Fruit fly (Drosophila melanogaster) whole organism, prepupa: ENCODE measurements around the gene GstD3.

ENCODE experiments used
- Blimp-1 ChIP-seq: fragments of 200-800 bp; sonication (Bioruptor generic); optimal IDR thresholded peaks from 3 replicates; lab custom pipeline; 2017; ENCODE audit warnings: missing biosample characterization, missing genetic modification characterization, mild to moderate bottlenecking, moderate library complexity, missing genetic modification reagents
- CG10631 ChIP-seq: fragments of 200-800 bp; sonication (Bioruptor generic); optimal IDR thresholded peaks from 2 replicates; lab custom pipeline; 2016; ENCODE audit warnings: missing biosample characterization, missing genetic modification characterization
- CG10669 ChIP-seq: fragments of 200-800 bp; sonication (Bioruptor generic); optimal IDR thresholded peaks from 3 replicates; lab custom pipeline; 2018; ENCODE audit warnings: missing biosample characterization, mild to moderate bottlenecking, missing genetic modification characterization, moderate library complexity
- CG11294 ChIP-seq: fragments of 200-800 bp; sonication (Bioruptor generic); IDR thresholded peaks from 2 replicates; pipeline ENCODE4 v1.3.6; 2022; ENCODE audit warnings: missing biosample characterization, missing genetic modification characterization
- CG11902 ChIP-seq: fragments of 200-800 bp; sonication (Bioruptor generic); optimal IDR thresholded peaks from 3 replicates; lab custom pipeline; 2016; ENCODE audit warnings: missing biosample characterization, missing genetic modification characterization
- CG15336 ChIP-seq: fragments of 200-800 bp; sonication (Bioruptor generic); IDR thresholded peaks from 2 replicates; pipeline ENCODE4 v1.3.6; 2022; ENCODE audit warnings: missing biosample characterization, missing genetic modification characterization
- CG3032 ChIP-seq: fragments of 200-800 bp; optimal IDR thresholded peaks from 2 replicates; lab custom pipeline; 2019; ENCODE audit warnings: missing biosample characterization, mild to moderate bottlenecking, missing genetic modification characterization, moderate library complexity
- CG31627 ChIP-seq: fragments of 200-800 bp; sonication (Bioruptor generic); optimal IDR thresholded peaks from 3 replicates; lab custom pipeline; 2016; ENCODE audit warnings: missing biosample characterization, missing genetic modification characterization
- CG32006 ChIP-seq: fragments of 200-800 bp; sonication (Bioruptor generic); optimal IDR thresholded peaks from 3 replicates; lab custom pipeline; 2017; ENCODE audit warnings: missing biosample characterization, mild to moderate bottlenecking, missing genetic modification characterization
- CG34406 ChIP-seq: fragments of 200-800 bp; sonication (Bioruptor generic); optimal IDR thresholded peaks from 3 replicates; lab custom pipeline; 2016; ENCODE audit warnings: missing biosample characterization, missing genetic modification characterization
- CG3919 ChIP-seq: fragments of 200-800 bp; sonication (Bioruptor generic); optimal IDR thresholded peaks from 3 replicates; lab custom pipeline; 2016; ENCODE audit warnings: missing biosample characterization, missing genetic modification characterization
- CG4318 ChIP-seq: fragments of 200-800 bp; sonication (Bioruptor generic); optimal IDR thresholded peaks from 3 replicates; lab custom pipeline; 2017; ENCODE audit warnings: missing biosample characterization, mild to moderate bottlenecking, missing genetic modification characterization
- CG6163 ChIP-seq: fragments of 200-800 bp; sonication (Bioruptor generic); IDR thresholded peaks from 3 replicates; pipeline ENCODE4 v1.3.6; 2022; ENCODE audit warnings: missing biosample characterization, missing genetic modification characterization
- CG6276 ChIP-seq: fragments of 200-800 bp; sonication (Bioruptor generic); optimal IDR thresholded peaks from 2 replicates; lab custom pipeline; 2017; ENCODE audit warnings: missing biosample characterization, mild to moderate bottlenecking, missing genetic modification characterization
- CG6792 ChIP-seq: fragments of 200-800 bp; sonication (Bioruptor generic); optimal IDR thresholded peaks from 3 replicates; lab custom pipeline; 2016; ENCODE audit warnings: missing biosample characterization, missing genetic modification characterization
- CG6808 ChIP-seq: fragments of 200-800 bp; sonication (Bioruptor generic); optimal IDR thresholded peaks from 3 replicates; lab custom pipeline; 2017; ENCODE audit warnings: missing biosample characterization, missing genetic modification characterization, mild to moderate bottlenecking, moderate library complexity, missing genetic modification reagents
- CG6854 ChIP-seq: fragments of 200-800 bp; sonication (Bioruptor generic); optimal IDR thresholded peaks from 2 replicates; lab custom pipeline; 2017; ENCODE audit warnings: missing biosample characterization, mild to moderate bottlenecking, missing genetic modification characterization
- CG7368 ChIP-seq: fragments of 200-800 bp; sonication (Bioruptor generic); optimal IDR thresholded peaks from 3 replicates; lab custom pipeline; 2016; ENCODE audit warnings: missing biosample characterization, missing genetic modification characterization
- CG8319 ChIP-seq: fragments of 200-800 bp; sonication (Bioruptor generic); optimal IDR thresholded peaks from 3 replicates; lab custom pipeline; 2016; ENCODE audit warnings: missing biosample characterization, missing genetic modification characterization
- CG8632 ChIP-seq: fragments of 200-800 bp; sonication (Bioruptor generic); optimal IDR thresholded peaks from 3 replicates; lab custom pipeline; 2016; ENCODE audit warnings: missing biosample characterization, missing genetic modification characterization
- CG9139 ChIP-seq: fragments of 200-800 bp; sonication (Bioruptor generic); optimal IDR thresholded peaks from 3 replicates; lab custom pipeline; 2017; ENCODE audit warnings: missing biosample characterization, mild to moderate bottlenecking, missing genetic modification characterization
- Eip75B ChIP-seq: fragments of 200-800 bp; sonication (Bioruptor generic); optimal IDR thresholded peaks from 3 replicates; lab custom pipeline; 2016; ENCODE audit warnings: missing biosample characterization, missing genetic modification characterization
- Eip78C ChIP-seq: fragments of 200-800 bp; sonication (Bioruptor generic); peaks from one replicate; lab custom pipeline; 2016; ENCODE audit warnings: missing biosample characterization, missing genetic modification characterization
- Eip93F ChIP-seq: fragments of 200-800 bp; sonication (Bioruptor generic); optimal IDR thresholded peaks from 2 replicates; lab custom pipeline; 2016; ENCODE audit warnings: missing biosample characterization, mild to moderate bottlenecking, missing genetic modification characterization
- Gug ChIP-seq: fragments of 200-800 bp; sonication (Bioruptor generic); IDR thresholded peaks from 2 replicates; pipeline ENCODE4 v1.3.6; 2022; ENCODE audit warnings: missing biosample characterization, missing genetic modification characterization
- Hr39 ChIP-seq: fragments of 200-800 bp; sonication (Bioruptor generic); optimal IDR thresholded peaks from 2 replicates; lab custom pipeline; 2016; ENCODE audit warnings: missing biosample characterization, missing genetic modification characterization
- Hr4 ChIP-seq: fragments of 200-800 bp; sonication (Bioruptor generic); optimal IDR thresholded peaks from 3 replicates; lab custom pipeline; 2016; ENCODE audit warnings: missing biosample characterization, missing genetic modification characterization
- Lpt ChIP-seq: fragments of 200-800 bp; sonication (Bioruptor generic); optimal IDR thresholded peaks from 3 replicates; lab custom pipeline; 2016; ENCODE audit warnings: missing biosample characterization, missing genetic modification characterization
- Met ChIP-seq: fragments of 200-800 bp; sonication (Bioruptor generic); optimal IDR thresholded peaks from 3 replicates; lab custom pipeline; 2016; ENCODE audit warnings: missing biosample characterization, missing genetic modification characterization
- Sox102F ChIP-seq: fragments of 200-800 bp; sonication (Bioruptor generic); optimal IDR thresholded peaks from 2 replicates; lab custom pipeline; 2016; ENCODE audit warnings: missing biosample characterization, mild to moderate bottlenecking, missing genetic modification characterization
- acj6 ChIP-seq: fragments of 200-800 bp; sonication (Bioruptor generic); optimal IDR thresholded peaks from 3 replicates; lab custom pipeline; 2016; ENCODE audit warnings: missing biosample characterization, missing genetic modification characterization
- dac ChIP-seq: fragments of 200-800 bp; sonication (Bioruptor generic); optimal IDR thresholded peaks from 2 replicates; lab custom pipeline; 2017; ENCODE audit warnings: missing biosample characterization, mild to moderate bottlenecking, missing genetic modification characterization
- dsx ChIP-seq: fragments of 200-800 bp; optimal IDR thresholded peaks from 3 replicates; lab custom pipeline; 2019; ENCODE audit warnings: missing biosample characterization, mild to moderate bottlenecking, missing genetic modification characterization, moderate library complexity; ENCODE audit not compliant: poor library complexity, severe bottlenecking
- esn ChIP-seq: fragments of 200-800 bp; sonication (Bioruptor generic); optimal IDR thresholded peaks from 2 replicates; lab custom pipeline; 2016; ENCODE audit warnings: missing biosample characterization, mild to moderate bottlenecking, missing genetic modification characterization, moderate library complexity
- fd59A ChIP-seq: fragments of 200-800 bp; sonication (Bioruptor generic); optimal IDR thresholded peaks from 2 replicates; lab custom pipeline; 2017; ENCODE audit warnings: missing biosample characterization, mild to moderate bottlenecking, missing genetic modification characterization, missing genetic modification reagents
- fd85E ChIP-seq: fragments of 200-800 bp; sonication (Bioruptor generic); optimal IDR thresholded peaks from 3 replicates; lab custom pipeline; 2016; ENCODE audit warnings: missing biosample characterization, missing genetic modification characterization
- spab ChIP-seq: fragments of 200-800 bp; sonication (Bioruptor generic); optimal IDR thresholded peaks from 2 replicates; lab custom pipeline; 2017; ENCODE audit warnings: missing biosample characterization, mild to moderate bottlenecking, missing genetic modification characterization, missing genetic modification reagents
- svp ChIP-seq: fragments of 200-800 bp; sonication (Bioruptor generic); peaks from one replicate; lab custom pipeline; 2016; ENCODE audit warnings: missing biosample characterization, missing genetic modification characterization
- vri ChIP-seq: fragments of 200-800 bp; sonication (Bioruptor generic); optimal IDR thresholded peaks from 3 replicates; lab custom pipeline; 2016; ENCODE audit warnings: missing biosample characterization, mild to moderate bottlenecking, missing genetic modification characterization

Gene GstD3

dm6 chr3R:12381130-12381700, 8.3 kb downstream of the GstD3 start (continued):
- TF ChIP-seq CG4318 (GFP tag; lab: Kevin White, UChicago) (peak; percentile 54), CG7368 (no peak), Blimp-1 (GFP tag; lab: Kevin White, UChicago) (no peak), Lpt (GFP tag; lab: Kevin White, UChicago) (peak; percentile 45), Hr4 (GFP tag; lab: Kevin White, UChicago) (peak; percentile 54), CG6276 (GFP tag; lab: Kevin White, UChicago) (peak; percentile 44), CG6808 (GFP tag; lab: Kevin White, UChicago) (no peak), esn (GFP tag; lab: Kevin White, UChicago) (no peak), CG32006 (GFP tag; lab: Kevin White, UChicago) (peak; percentile 78), CG8319 (GFP tag; lab: Kevin White, UChicago) (no peak), Met (GFP tag; lab: Kevin White, UChicago) (no peak), Eip75B (no peak), CG11294 (GFP tag; lab: Robert Waterston, UW) (peak; percentile 31; the same call in 1 of the 2 replicates), dsx (GFP tag; lab: Kevin White, UChicago) (no peak), CG6792 (GFP tag; lab: Kevin White, UChicago) (no peak), Eip93F (GFP tag; lab: Kevin White, UChicago) (no peak), CG8632 (GFP tag; lab: Kevin White, UChicago) (no peak), CG3032 (tag; lab: Kevin White, UChicago) (no peak), CG15336 (peak; percentile 74), CG34406 (GFP tag; lab: Kevin White, UChicago) (no peak), vri (no peak), CG10631 (GFP tag; lab: Kevin White, UChicago) (no peak), Sox102F (GFP tag; lab: Kevin White, UChicago) (no peak), CG6163 (peak; percentile 77), Hr39 (no peak), Gug (GFP tag; lab: Robert Waterston, UW) (0 out of 2 replicates have a peak, but pooled peaks have one; percentile 38), Eip78C (peak; percentile 60), fd85E (no peak), CG10669 (GFP tag; lab: Kevin White, UChicago) (no peak), CG3919 (GFP tag; lab: Kevin White, UChicago) (no peak), fd59A (GFP tag; lab: Kevin White, UChicago) (no peak), spab (no peak), CG6854 (GFP tag; lab: Kevin White, UChicago) (no peak)
- TF ChIP-seq, all 60 proteins: peak for 18

dm6 chr3R:12382563-12382962, 9.7 kb downstream of the GstD3 start, which contains the start of gene CG10035:
Gene CG10035, minus strand, starts transcription at chr3R:12382691.
- TF ChIP-seq Hr39 (no peak), svp (no peak), CG11902 (no peak), CG32006 (GFP tag; lab: Kevin White, UChicago) (no peak), CG9139 (GFP tag; lab: Kevin White, UChicago) (no peak), CG3032 (tag; lab: Kevin White, UChicago) (no peak), Met (GFP tag; lab: Kevin White, UChicago) (no peak), CG6854 (GFP tag; lab: Kevin White, UChicago) (no peak), CG6808 (GFP tag; lab: Kevin White, UChicago) (no peak), CG6792 (GFP tag; lab: Kevin White, UChicago) (no peak)

DNA sequence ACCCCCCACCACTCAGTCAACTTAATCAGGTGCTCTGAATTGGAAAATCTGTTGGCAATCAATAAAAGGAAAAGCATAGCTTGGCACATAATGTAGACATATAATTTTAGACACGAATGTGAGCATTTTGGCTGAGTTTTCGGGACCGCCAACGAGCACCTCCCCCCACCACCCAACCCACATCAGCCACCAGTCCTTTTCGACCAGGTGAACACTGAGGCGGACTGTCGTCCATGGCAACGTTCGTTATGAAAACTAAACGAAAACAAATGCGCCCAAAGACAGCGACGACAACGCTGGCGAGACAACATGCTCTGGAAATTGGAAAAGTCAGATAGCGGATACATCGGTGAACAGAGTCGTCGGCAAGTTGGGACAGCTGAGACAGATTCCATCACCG, 10.2 kb downstream of the GstD3 start, which contains the start of gene GstD11:
Gene GstD11 (plus strand): TSS at position 301 of the 400 bp plus-strand sequence.
- no peak for TF ChIP-seq CG3032 (tag; lab: Kevin White, UChicago)
- no peak for TF ChIP-seq acj6 (GFP tag; lab: Kevin White, UChicago)
- TF ChIP-seq CG7368 = no peak
- TF ChIP-seq dac (GFP tag; lab: Kevin White, UChicago) = no peak
- TF ChIP-seq CG6808 (GFP tag; lab: Kevin White, UChicago) = no peak
- no peak for TF ChIP-seq CG31627 (GFP tag; lab: Kevin White, UChicago)
- TF ChIP-seq CG10669 (GFP tag; lab: Kevin White, UChicago) = no peak
- TF ChIP-seq, all 60 proteins: peak for 0
